Worm (Caenorhabditis elegans) whole organism, L2 larva: ENCODE data around the gene ins-6.

Experiments used
- aly-2 ChIP-seq: fragments of 150-350 bp; optimal IDR thresholded peaks from 2 replicates; lab custom pipeline; 2014; ENCODE audit warnings: missing biosample characterization, missing genetic modification characterization
- ceh-82 ChIP-seq: fragments of 150-350 bp; optimal IDR thresholded peaks from 2 replicates; lab custom pipeline; 2014; ENCODE audit warnings: missing biosample characterization, missing genetic modification characterization
- egl-27 ChIP-seq: sonication (generic microtip); optimal IDR thresholded peaks from 3 replicates; lab custom pipeline; 2017; ENCODE audit warnings: missing biosample characterization, missing genetic modification reagents, missing genetic modification characterization
- nhr-23 ChIP-seq: fragments of 150-350 bp; optimal IDR thresholded peaks from 2 replicates; lab custom pipeline; 2014; ENCODE audit warnings: missing biosample characterization, missing genetic modification reagents, missing genetic modification characterization
- nhr-237 ChIP-seq: fragments of 150-350 bp; optimal IDR thresholded peaks from 2 replicates; lab custom pipeline; 2014; ENCODE audit warnings: missing biosample characterization, missing genetic modification characterization
- nhr-6 ChIP-seq: fragments of 150-350 bp; optimal IDR thresholded peaks from 2 replicates; lab custom pipeline; 2014; ENCODE audit warnings: missing biosample characterization, missing genetic modification characterization
- unc-39 ChIP-seq: fragments of 150-350 bp; optimal IDR thresholded peaks from 2 replicates; lab custom pipeline; 2014; ENCODE audit warnings: missing biosample characterization, missing genetic modification characterization
- unc-55 ChIP-seq: fragments of 150-350 bp; sonication (generic microtip); optimal IDR thresholded peaks from 3 replicates; lab custom pipeline; 2014; ENCODE audit warnings: missing biosample characterization, missing genetic modification reagents, missing genetic modification characterization
- unc-62 ChIP-seq: fragments of 150-350 bp; optimal IDR thresholded peaks from 2 replicates; lab custom pipeline; 2014; ENCODE audit warnings: missing biosample characterization, missing genetic modification reagents, missing genetic modification characterization
- zag-1 ChIP-seq: fragments of 150-350 bp; optimal IDR thresholded peaks from 2 replicates; lab custom pipeline; 2014; ENCODE audit warnings: missing biosample characterization, missing genetic modification characterization

- TF ChIP-seq nhr-237 (no peak), nhr-6 (no peak), unc-39 (no peak), unc-62 (GFP tag; lab: Kevin White, UChicago) (no peak), egl-27 (no peak), zag-1 (no peak), ceh-82 (tag; lab: Kevin White, UChicago) (no peak), aly-2 (no peak), nhr-23 (tag; lab: Kevin White, UChicago) (no peak), unc-55 (GFP tag; lab: Kevin White, UChicago) (no peak)
Measured at ce11 chrII:5950657-5951056, 49.6 kb upstream of the ins-6 start.
